Worm (Caenorhabditis elegans) whole organism, midembryonic: ENCODE results near the gene mrck-1.

Experiments used
- cog-1 ChIP-seq: sonication (generic microtip); optimal IDR thresholded peaks from 2 replicates; lab custom pipeline; 2016; ENCODE audit warnings: missing genetic modification characterization, missing compliant biosample characterization
- flt-1 ChIP-seq: fragments of 200-800 bp; sonication (Bioruptor generic); IDR thresholded peaks from 2 replicates; pipeline ENCODE4 v1.3.6; 2022; ENCODE audit warnings: missing genetic modification characterization, missing compliant biosample characterization
- klf-2 ChIP-seq: fragments of 200-800 bp; sonication (Bioruptor generic); conservative IDR thresholded peaks from 2 replicates; pipeline ENCODE4 v1.3.6; 2022; ENCODE audit warnings: missing genetic modification reagents, missing genetic modification characterization, missing compliant biosample characterization
- med-1 ChIP-seq: sonication (generic microtip); optimal IDR thresholded peaks from 2 replicates; lab custom pipeline; 2017; ENCODE audit warnings: missing genetic modification characterization, mild to moderate bottlenecking, missing compliant biosample characterization, antibody characterized with exemption, missing genetic modification reagents; ENCODE audit not compliant: insufficient read depth
- ztf-29 ChIP-seq: fragments of 200-800 bp; sonication (Bioruptor generic); IDR thresholded peaks from 2 replicates; pipeline ENCODE4 v1.3.6; 2022; ENCODE audit warnings: missing genetic modification reagents, missing genetic modification characterization, missing compliant biosample characterization

- TF ChIP-seq cog-1 (no peak), med-1 (GFP tag; lab: Kevin White, UChicago) (no peak), klf-2 (GFP tag; lab: Robert Waterston, UW) (no peak), ztf-29 (no peak), flt-1 (GFP tag; lab: Robert Waterston, UW) (no peak)
Measured at ce11 chrV:6268961-6269360, 1.9 kb upstream of the mrck-1 start.
